Fruit fly (Drosophila melanogaster) whole organism, embryonic: ENCODE data around the gene RpL37A.

ENCODE experiments used
- Abd-B ChIP-seq: fragments of 200-800 bp; sonication (Bioruptor generic); optimal IDR thresholded peaks from 2 replicates; lab custom pipeline; 2018; ENCODE audit warnings: missing biosample characterization, mild to moderate bottlenecking, missing genetic modification characterization, moderate library complexity
- CG10431 ChIP-seq: fragments of 200-800 bp; sonication (Bioruptor generic); optimal IDR thresholded peaks from 3 replicates; lab custom pipeline; 2018; ENCODE audit warnings: missing biosample characterization, mild to moderate bottlenecking, missing genetic modification characterization
- CG11247 ChIP-seq: fragments of 200-800 bp; sonication (Bioruptor generic); IDR thresholded peaks from 2 replicates; pipeline ENCODE4 v1.3.6; 2022; ENCODE audit warnings: missing biosample characterization, missing genetic modification characterization
- CG11456 ChIP-seq: fragments of 200-800 bp; sonication (Bioruptor generic); IDR thresholded peaks from 3 replicates; pipeline ENCODE4 v1.3.6; 2022; ENCODE audit warnings: missing biosample characterization, missing genetic modification characterization
- CG11696 ChIP-seq: fragments of 200-800 bp; sonication (Bioruptor generic); IDR thresholded peaks from 2 replicates; pipeline ENCODE4 v1.3.6; 2022; ENCODE audit warnings: missing biosample characterization, missing genetic modification characterization
- CG12659 ChIP-seq: fragments of 200-800 bp; sonication (Bioruptor generic); optimal IDR thresholded peaks from 3 replicates; lab custom pipeline; 2017; ENCODE audit warnings: mild to moderate bottlenecking, missing biosample characterization, missing genetic modification reagents, missing genetic modification characterization
- CG16779 ChIP-seq: fragments of 200-800 bp; sonication (Bioruptor generic); IDR thresholded peaks from 2 replicates; pipeline ENCODE4 v1.3.6; 2022; ENCODE audit warnings: missing biosample characterization, missing genetic modification characterization
- CG17186 ChIP-seq: fragments of 200-800 bp; sonication (Bioruptor generic); optimal IDR thresholded peaks from 3 replicates; lab custom pipeline; 2017; ENCODE audit warnings: missing biosample characterization, missing genetic modification reagents, missing genetic modification characterization
- CG17802 ChIP-seq: fragments of 200-800 bp; sonication (Bioruptor generic); optimal IDR thresholded peaks from 2 replicates; lab custom pipeline; 2018; ENCODE audit warnings: missing biosample characterization, mild to moderate bottlenecking, missing genetic modification characterization, moderate library complexity
- CG18011 ChIP-seq: fragments of 200-800 bp; sonication (Bioruptor generic); optimal IDR thresholded peaks from 2 replicates; lab custom pipeline; 2017; ENCODE audit warnings: missing biosample characterization, missing genetic modification characterization, mild to moderate bottlenecking, moderate library complexity, missing genotype
- CG2116 ChIP-seq: fragments of 200-800 bp; sonication (Bioruptor generic); optimal IDR thresholded peaks from 3 replicates; lab custom pipeline; 2018; ENCODE audit warnings: missing biosample characterization, mild to moderate bottlenecking, missing genetic modification characterization
- CG33557 ChIP-seq: fragments of 200-800 bp; sonication (Bioruptor generic); optimal IDR thresholded peaks from 2 replicates; lab custom pipeline; 2019; ENCODE audit warnings: missing biosample characterization, mild to moderate bottlenecking, missing genetic modification characterization, moderate library complexity
- CG34224 ChIP-seq: fragments of 200-800 bp; sonication (Bioruptor generic); IDR thresholded peaks from 3 replicates; pipeline ENCODE4 v1.3.6; 2022; ENCODE audit warnings: missing biosample characterization, missing genetic modification characterization; ENCODE audit not compliant: partially characterized antibody
- CG5245 ChIP-seq: fragments of 200-800 bp; sonication (Bioruptor generic); optimal IDR thresholded peaks from 3 replicates; lab custom pipeline; 2016; ENCODE audit warnings: missing biosample characterization, missing genetic modification characterization
- CG6272 ChIP-seq: fragments of 200-800 bp; sonication (Bioruptor generic); IDR thresholded peaks from 2 replicates; pipeline ENCODE4 v1.3.6; 2022; ENCODE audit warnings: missing biosample characterization, missing genetic modification characterization
- CG6683 ChIP-seq: fragments of 200-800 bp; sonication (Bioruptor generic); optimal IDR thresholded peaks from 2 replicates; lab custom pipeline; 2017; ENCODE audit warnings: missing biosample characterization, mild to moderate bottlenecking, missing genetic modification characterization, missing genetic modification reagents
- CG7271 ChIP-seq: fragments of 200-800 bp; sonication (Bioruptor generic); optimal IDR thresholded peaks from 2 replicates; lab custom pipeline; 2018; ENCODE audit warnings: missing biosample characterization, mild to moderate bottlenecking, missing genetic modification characterization, moderate library complexity
- CG7357 ChIP-seq: fragments of 200-800 bp; sonication (Bioruptor generic); IDR thresholded peaks from 3 replicates; pipeline ENCODE4 v1.3.6; 2022; ENCODE audit warnings: missing biosample characterization, missing genetic modification characterization
- CG7745 ChIP-seq: fragments of 200-800 bp; sonication (Bioruptor generic); optimal IDR thresholded peaks from 2 replicates; lab custom pipeline; 2018; ENCODE audit warnings: missing biosample characterization, mild to moderate bottlenecking, missing genetic modification characterization, moderate library complexity
- CG7786 ChIP-seq: fragments of 200-800 bp; sonication (Bioruptor generic); optimal IDR thresholded peaks from 2 replicates; lab custom pipeline; 2016; ENCODE audit warnings: missing biosample characterization, missing genetic modification characterization
- CG8924 ChIP-seq: fragments of 200-800 bp; optimal IDR thresholded peaks from 3 replicates; lab custom pipeline; 2019; ENCODE audit warnings: missing biosample characterization, mild to moderate bottlenecking, missing genetic modification characterization, moderate library complexity
- CG8944 ChIP-seq: fragments of 200-800 bp; sonication (Bioruptor generic); optimal IDR thresholded peaks from 3 replicates; lab custom pipeline; 2016; ENCODE audit warnings: missing biosample characterization, missing genetic modification characterization
- CG9797 ChIP-seq: fragments of 200-800 bp; sonication (Bioruptor generic); optimal IDR thresholded peaks from 3 replicates; lab custom pipeline; 2018; ENCODE audit warnings: missing biosample characterization, mild to moderate bottlenecking, missing genetic modification characterization
- CG9932 ChIP-seq: fragments of 200-800 bp; sonication (Bioruptor generic); IDR thresholded peaks from 2 replicates; pipeline ENCODE4 v1.3.6; 2022; ENCODE audit warnings: missing biosample characterization, missing genetic modification characterization
- Dip2 ChIP-seq: fragments of 200-800 bp; sonication (Bioruptor generic); IDR thresholded peaks from 2 replicates; pipeline ENCODE4 v1.3.6; 2022; ENCODE audit warnings: missing biosample characterization, missing genetic modification characterization
- Fer1 ChIP-seq: fragments of 200-800 bp; sonication (Bioruptor generic); optimal IDR thresholded peaks from 2 replicates; lab custom pipeline; 2017; ENCODE audit warnings: missing biosample characterization, mild to moderate bottlenecking, missing genetic modification characterization
- Hsf ChIP-seq: fragments of 200-800 bp; sonication (Bioruptor generic); optimal IDR thresholded peaks from 3 replicates; lab custom pipeline; 2016; ENCODE audit warnings: missing biosample characterization, missing genetic modification characterization
- MBD-R2 ChIP-seq: fragments of 200-800 bp; sonication (Bioruptor generic); IDR thresholded peaks from 2 replicates; pipeline ENCODE4 v1.3.6; 2022; ENCODE audit warnings: missing biosample characterization, missing genetic modification characterization
- Meics ChIP-seq: fragments of 200-800 bp; sonication (Bioruptor generic); optimal IDR thresholded peaks from 2 replicates; lab custom pipeline; 2017; ENCODE audit warnings: missing biosample characterization, mild to moderate bottlenecking, missing genetic modification characterization
- NC2α ChIP-seq: fragments of 200-800 bp; sonication (Bioruptor generic); optimal IDR thresholded peaks from 2 replicates; lab custom pipeline; 2016; ENCODE audit warnings: missing biosample characterization, missing genetic modification characterization
- Rfx ChIP-seq: fragments of 200-800 bp; sonication (Bioruptor generic); IDR thresholded peaks from 2 replicates; pipeline ENCODE4 v1.3.6; 2022; ENCODE audit warnings: missing biosample characterization, missing genetic modification characterization
- abd-A ChIP-seq: fragments of 200-800 bp; sonication (Bioruptor generic); optimal IDR thresholded peaks from 3 replicates; lab custom pipeline; 2019; ENCODE audit warnings: missing biosample characterization, mild to moderate bottlenecking, missing genetic modification characterization, moderate library complexity
- ac ChIP-seq: fragments of 200-800 bp; sonication (Bioruptor generic); optimal IDR thresholded peaks from 3 replicates; lab custom pipeline; 2017; ENCODE audit warnings: missing biosample characterization, mild to moderate bottlenecking, missing genetic modification characterization
- bbx ChIP-seq: fragments of 200-800 bp; sonication (Bioruptor generic); IDR thresholded peaks from 2 replicates; pipeline ENCODE4 v1.3.6; 2022; ENCODE audit warnings: missing biosample characterization, missing genetic modification characterization; ENCODE audit not compliant: partially characterized antibody
- chinmo ChIP-seq: fragments of 200-800 bp; sonication (Bioruptor generic); IDR thresholded peaks from 4 replicates; pipeline ENCODE4 v1.3.6; 2022; ENCODE audit warnings: missing biosample characterization, missing genetic modification characterization; ENCODE audit not compliant: partially characterized antibody
- ci ChIP-seq: fragments of 200-800 bp; sonication (Bioruptor generic); IDR thresholded peaks from 3 replicates; pipeline ENCODE4 v1.3.6; 2022; ENCODE audit warnings: missing biosample characterization, missing genetic modification characterization
- ewg ChIP-seq: fragments of 200-800 bp; sonication (Bioruptor generic); optimal IDR thresholded peaks from 3 replicates; lab custom pipeline; 2017; ENCODE audit warnings: mild to moderate bottlenecking, missing biosample characterization, missing genetic modification reagents, missing genetic modification characterization
- fd64A ChIP-seq: fragments of 200-800 bp; sonication (Bioruptor generic); optimal IDR thresholded peaks from 3 replicates; lab custom pipeline; 2018; ENCODE audit warnings: missing biosample characterization, mild to moderate bottlenecking, missing genetic modification characterization
- gcm2 ChIP-seq: fragments of 200-800 bp; sonication (Bioruptor generic); optimal IDR thresholded peaks from 2 replicates; lab custom pipeline; 2016; ENCODE audit warnings: missing biosample characterization, missing genetic modification characterization
- gro ChIP-seq: fragments of 200-800 bp; sonication (Bioruptor generic); optimal IDR thresholded peaks from 2 replicates; lab custom pipeline; 2016; ENCODE audit warnings: missing biosample characterization, missing genetic modification characterization
- jigr1 ChIP-seq: fragments of 200-800 bp; sonication (Bioruptor generic); IDR thresholded peaks from 3 replicates; pipeline ENCODE4 v1.3.6; 2022; ENCODE audit warnings: missing biosample characterization, missing genetic modification characterization
- jumu ChIP-seq: fragments of 200-800 bp; sonication (Bioruptor generic); optimal IDR thresholded peaks from 3 replicates; lab custom pipeline; 2016; ENCODE audit warnings: missing biosample characterization, missing genetic modification characterization
- luna ChIP-seq: fragments of 200-800 bp; sonication (Bioruptor generic); optimal IDR thresholded peaks from 2 replicates; lab custom pipeline; 2016; ENCODE audit warnings: missing biosample characterization, missing genetic modification characterization
- nerfin-2 ChIP-seq: fragments of 200-800 bp; sonication (Bioruptor generic); IDR thresholded peaks from 2 replicates; pipeline ENCODE4 v1.3.6; 2022; ENCODE audit warnings: missing biosample characterization, missing genetic modification characterization; ENCODE audit not compliant: partially characterized antibody
- p53 ChIP-seq: fragments of 200-800 bp; sonication (Bioruptor generic); optimal IDR thresholded peaks from 2 replicates; lab custom pipeline; 2016; ENCODE audit warnings: missing biosample characterization, missing genetic modification characterization
- pita ChIP-seq: fragments of 200-800 bp; sonication (Bioruptor generic); optimal IDR thresholded peaks from 2 replicates; lab custom pipeline; 2017; ENCODE audit warnings: missing biosample characterization, mild to moderate bottlenecking, missing genetic modification characterization
- shn ChIP-seq: fragments of 200-800 bp; sonication (Bioruptor generic); optimal IDR thresholded peaks from 3 replicates; lab custom pipeline; 2016; ENCODE audit warnings: missing biosample characterization, missing genetic modification characterization
- tap ChIP-seq: fragments of 200-800 bp; optimal IDR thresholded peaks from 3 replicates; lab custom pipeline; 2019; ENCODE audit warnings: missing biosample characterization, mild to moderate bottlenecking, missing genetic modification characterization, moderate library complexity
- tna ChIP-seq: fragments of 200-800 bp; sonication (Bioruptor generic); IDR thresholded peaks from 2 replicates; pipeline ENCODE4 v1.3.6; 2022; ENCODE audit warnings: missing biosample characterization, missing genetic modification characterization; ENCODE audit not compliant: partially characterized antibody
- tup ChIP-seq: fragments of 200-800 bp; sonication (Bioruptor generic); optimal IDR thresholded peaks from 2 replicates; lab custom pipeline; 2016; ENCODE audit warnings: missing biosample characterization, mild to moderate bottlenecking, missing genetic modification characterization, moderate library complexity
- yki ChIP-seq: fragments of >200 bp; optimal IDR thresholded peaks from 3 replicates; lab custom pipeline; 2018

RpL37A gene

dm6 chr2L:5054953-5055352 lies 15.8 kb upstream of the RpL37A start, which contains the start of the genes CG14036 and His3.3A (continued):
- peak; percentile 56 for TF ChIP-seq CG17186 (GFP tag; lab: Kevin White, UChicago)
- TF ChIP-seq CG7745 (tag; lab: Kevin White, UChicago) = no peak
- no peak for TF ChIP-seq CG6683
- no peak for TF ChIP-seq Meics
- no peak for TF ChIP-seq luna (GFP tag; lab: Kevin White, UChicago)
- TF ChIP-seq yki (lab: Kevin White, UChicago) = no peak
- peak; percentile 42 for TF ChIP-seq Rfx (GFP tag; lab: Robert Waterston, UW)
- TF ChIP-seq CG7357 (GFP tag; lab: Robert Waterston, UW) = no peak
- TF ChIP-seq CG9797 (GFP tag; lab: Kevin White, UChicago) = peak; percentile 97
- peak; percentile 49 for TF ChIP-seq CG8924 (tag; lab: Kevin White, UChicago)
- peak; percentile 40 for TF ChIP-seq ewg (GFP tag; lab: Kevin White, UChicago)
- no peak for TF ChIP-seq p53 (GFP tag; lab: Kevin White, UChicago)
- no peak for TF ChIP-seq Dip2 (GFP tag; lab: Robert Waterston, UW)
- no peak for TF ChIP-seq CG16779 (GFP tag; lab: Robert Waterston, UW)
- TF ChIP-seq CG11696 (GFP tag; lab: Robert Waterston, UW) = no peak
- TF ChIP-seq ci (GFP tag; lab: Robert Waterston, UW) = peak; percentile 58; the same call in 1 of the 3 replicates
- TF ChIP-seq CG6272 (GFP tag; lab: Robert Waterston, UW) = no peak
- TF ChIP-seq pita (GFP tag; lab: Kevin White, UChicago) = no peak
- TF ChIP-seq CG10431 (GFP tag; lab: Kevin White, UChicago) = peak; percentile 42
- no peak for TF ChIP-seq CG7271 (tag; lab: Kevin White, UChicago)
- TF ChIP-seq NC2α (GFP tag; lab: Kevin White, UChicago) = no peak
- TF ChIP-seq CG11247 (GFP tag; lab: Robert Waterston, UW) = no peak
- peak; percentile 64 for TF ChIP-seq CG12659
- no peak for TF ChIP-seq CG7786 (GFP tag; lab: Kevin White, UChicago)
- peak; percentile 86 for TF ChIP-seq MBD-R2
- no peak for TF ChIP-seq ac (GFP tag; lab: Kevin White, UChicago)
- no peak for TF ChIP-seq fd64A
- TF ChIP-seq CG33557 (GFP tag; lab: Kevin White, UChicago) = no peak
- TF ChIP-seq nerfin-2 (GFP tag; lab: Robert Waterston, UW) = no peak
- TF ChIP-seq jigr1 (GFP tag; lab: Robert Waterston, UW) = no peak
- TF ChIP-seq CG17802 = peak; percentile 6
- TF ChIP-seq tap (tag; lab: Kevin White, UChicago) = no peak
- TF ChIP-seq gro = no peak
- TF ChIP-seq Fer1 (GFP tag; lab: Kevin White, UChicago) = peak; percentile 48
- TF ChIP-seq Abd-B (GFP tag; lab: Kevin White, UChicago) = no peak
- no peak for TF ChIP-seq CG18011 (GFP tag; lab: Kevin White, UChicago)
- no peak for TF ChIP-seq gcm2 (GFP tag; lab: Kevin White, UChicago)
- no peak for TF ChIP-seq Hsf (GFP tag; lab: Kevin White, UChicago)
- TF ChIP-seq CG2116 (GFP tag; lab: Kevin White, UChicago) = peak; percentile 90
- TF ChIP-seq tna (GFP tag; lab: Robert Waterston, UW) = peak; percentile 59; the same call in 1 of the 2 replicates
- no peak for TF ChIP-seq CG5245 (GFP tag; lab: Kevin White, UChicago)
- peak; percentile 24 for TF ChIP-seq jumu (GFP tag; lab: Kevin White, UChicago)
- peak; percentile 60 for TF ChIP-seq bbx (GFP tag; lab: Robert Waterston, UW)
- TF ChIP-seq tup (GFP tag; lab: Kevin White, UChicago) = no peak
- peak; percentile 21 for TF ChIP-seq shn (GFP tag; lab: Kevin White, UChicago)
- TF ChIP-seq chinmo (GFP tag; lab: Robert Waterston, UW) = peak; percentile 68; the same call in 1 of the 4 replicates
- TF ChIP-seq abd-A (tag; lab: Kevin White, UChicago) = no peak
- TF ChIP-seq CG8944 (GFP tag; lab: Kevin White, UChicago) = no peak
- TF ChIP-seq CG11456 (GFP tag; lab: Robert Waterston, UW) = no peak
- TF ChIP-seq CG34224 = peak; percentile 80
- TF ChIP-seq CG9932 (GFP tag; lab: Robert Waterston, UW) = peak; percentile 35; the same call in 1 of the 2 replicates
